Worm (Caenorhabditis elegans) whole organism, L4/young adult: ENCODE measurements around the gene Y38E10A.17.

Experiments used
- W03F9.2 ChIP-seq: fragments of 150-350 bp; optimal IDR thresholded peaks from 2 replicates; lab custom pipeline; 2014; ENCODE audit warnings: missing biosample characterization, missing genetic modification characterization
- dao-5 ChIP-seq: sonication (generic microtip); optimal IDR thresholded peaks from 2 replicates; lab custom pipeline; 2016; ENCODE audit warnings: missing genotype, missing genetic modification characterization, moderate library complexity, missing compliant biosample characterization
- him-1 ChIP-seq: sonication (generic microtip); optimal IDR thresholded peaks from 2 replicates; lab custom pipeline; 2016; ENCODE audit warnings: missing genotype, missing genetic modification reagents, missing genetic modification characterization, missing compliant biosample characterization

- no peak for TF ChIP-seq him-1 (tag; lab: Kevin White, UChicago)
- no peak for TF ChIP-seq W03F9.2 (tag; lab: Kevin White, UChicago)
- TF ChIP-seq dao-5 = no peak
These were observed 8.4 kb downstream of the Y38E10A.17 start for ce11 chrII:12626120-12626624.
